Fruit fly (Drosophila melanogaster): ENCODE data around the gene CG17211.
A peak's percentile ranks its signal among the peaks of the same experiment; 100 is the strongest.

The CG17211 gene

DNA sequence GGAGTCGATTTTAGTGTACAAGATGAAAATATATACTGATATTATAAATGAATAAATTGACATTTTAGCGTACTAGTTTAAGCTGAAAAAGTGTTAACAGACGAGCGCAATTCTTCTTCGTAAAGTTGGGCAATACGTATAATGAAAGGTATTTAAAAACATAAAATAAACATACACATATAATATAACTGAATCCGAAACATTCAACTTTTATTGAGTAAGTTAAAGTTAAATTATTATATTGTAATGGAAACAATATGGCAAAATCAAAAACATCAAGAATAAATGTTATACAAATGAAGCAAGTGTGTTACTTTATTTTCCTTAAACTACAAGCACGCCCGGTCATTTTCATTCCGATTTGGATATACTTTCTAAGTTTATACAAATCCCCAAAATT is 56.1 kb downstream of the CG17211 start, which contains the start of gene CG17217:
TSS of gene CG17217 (plus strand) at position 301 of the 400 bp plus-strand sequence.
- TF ChIP-seq scrt (GFP tag; optimal IDR thresholded peaks at IDR 0.05) (no peak), Mrtf (GFP tag; IDR thresholded peaks at IDR 0.05) (no peak), CG7928 (GFP tag; optimal IDR thresholded peaks at IDR 0.05) (no peak), Lim3 (GFP tag; IDR thresholded peaks at IDR 0.05) (no peak), Ets65A (GFP tag) (no peak), CG16779 (GFP tag; IDR thresholded peaks at IDR 0.05) (no peak), CG10431 (GFP tag; optimal IDR thresholded peaks at IDR 0.05) (no peak), tna (GFP tag; IDR thresholded peaks at IDR 0.05; ENCODE audit: partially characterized antibody) (no peak), pzg (GFP tag; optimal IDR thresholded peaks at IDR 0.05) (no peak), CG18476 (GFP tag; optimal IDR thresholded peaks at IDR 0.05) (no peak), lab (GFP tag; optimal IDR thresholded peaks at IDR 0.05) (no peak), CG11093 (GFP tag; IDR thresholded peaks at IDR 0.05) (no peak), CG10274 (GFP tag; optimal IDR thresholded peaks at IDR 0.05) (no peak), btn (GFP tag; optimal IDR thresholded peaks at IDR 0.05) (no peak), CG7745 (tag; optimal IDR thresholded peaks at IDR 0.05) (no peak), fd96Cb (tag; optimal IDR thresholded peaks at IDR 0.05) (no peak), Hey (tag; optimal IDR thresholded peaks at IDR 0.05) (no peak), Dref (GFP tag; IDR thresholded peaks at IDR 0.05) (no peak)

dm6 chr2L:12172536-12173234 is 58.5 kb downstream of the CG17211 start, which contains the start of the genes CG6583 and crok:
CG6583 (minus strand) TSS chr2L:12172586.
crok (plus strand) TSS chr2L:12172981.
- TF ChIP-seq aop (GFP tag; IDR thresholded peaks at IDR 0.05) (no peak), BEAF-32 (GFP tag; optimal IDR thresholded peaks at IDR 0.05) (peak; percentile 42), zfh1 (GFP tag; IDR thresholded peaks at IDR 0.05) (no peak), CG18764 (GFP tag; optimal IDR thresholded peaks at IDR 0.05) (no peak), gfzf (GFP tag; optimal IDR thresholded peaks at IDR 0.05) (peak; percentile 91), MESR4 (GFP tag; optimal IDR thresholded peaks at IDR 0.05) (peak; percentile 81), CG11398 (GFP tag; optimal IDR thresholded peaks at IDR 0.05) (no peak), h (optimal IDR thresholded peaks at IDR 0.05) (no peak), phol (tag; optimal IDR thresholded peaks at IDR 0.05) (peak; percentile 49), CG10267 (tag; optimal IDR thresholded peaks at IDR 0.05) (peak; percentile 45), Sin3A (optimal IDR thresholded peaks at IDR 0.05) (peak; percentile 15), inv (GFP tag; IDR thresholded peaks at IDR 0.05; ENCODE audit: partially characterized antibody) (0 out of 2 replicates have a peak, but pooled peaks have one; percentile 29), Ravus (GFP tag; IDR thresholded peaks at IDR 0.05) (no peak), CG31441 (GFP tag; IDR thresholded peaks at IDR 0.05) (no peak), Eip74EF (GFP tag; optimal IDR thresholded peaks at IDR 0.05) (no peak), trem (tag; optimal IDR thresholded peaks at IDR 0.05) (peak; percentile 62), hkb (optimal IDR thresholded peaks at IDR 0.05) (no peak), hkb (GFP tag; IDR thresholded peaks at IDR 0.05) (peak; percentile 18; the same call in 1 of the 2 replicates), CG9797 (GFP tag; optimal IDR thresholded peaks at IDR 0.05) (peak; percentile 69), Med (GFP tag) (peak; percentile 53), row (GFP tag; IDR thresholded peaks at IDR 0.05) (no peak), CG31224 (GFP tag; IDR thresholded peaks at IDR 0.05) (no peak), E2f2 (GFP tag; IDR thresholded peaks at IDR 0.05) (peak; percentile 52), H2.0 (GFP tag; IDR thresholded peaks at IDR 0.05) (no peak), Dip3 (GFP tag; optimal IDR thresholded peaks at IDR 0.05) (no peak), dati (GFP tag; IDR thresholded peaks at IDR 0.05) (no peak), Hr3 (GFP tag; optimal IDR thresholded peaks at IDR 0.05) (no peak), YL-1 (GFP tag; optimal IDR thresholded peaks at IDR 0.05) (peak; percentile 56), odd (GFP tag; optimal IDR thresholded peaks at IDR 0.05) (no peak), CG15601 (tag; optimal IDR thresholded peaks at IDR 0.05) (peak; percentile 58), NfI (GFP tag; optimal IDR thresholded peaks at IDR 0.05) (no peak), CG1529 (GFP tag; optimal IDR thresholded peaks at IDR 0.05) (no peak), wor (GFP tag; IDR thresholded peaks at IDR 0.05) (no peak)

All from whole organism, embryonic.